Worm (Caenorhabditis elegans) whole organism, late embryonic: ENCODE results near the gene mdl-1.

Source experiments
- che-1 ChIP-seq: sonication (generic microtip); optimal IDR thresholded peaks from 2 replicates; lab custom pipeline; 2016; ENCODE audit warnings: mild to moderate bottlenecking, missing genetic modification characterization, missing compliant biosample characterization
- elt-4 ChIP-seq: sonication (generic microtip); optimal IDR thresholded peaks from 2 replicates; lab custom pipeline; 2016; ENCODE audit warnings: missing genetic modification characterization, missing compliant biosample characterization
- madf-2 ChIP-seq: sonication (generic microtip); optimal IDR thresholded peaks from 2 replicates; lab custom pipeline; 2017; ENCODE audit warnings: missing genetic modification characterization, missing compliant biosample characterization
- nfya-1 ChIP-seq: sonication (generic microtip); optimal IDR thresholded peaks from 2 replicates; lab custom pipeline; 2017; ENCODE audit warnings: missing genetic modification characterization, mild to moderate bottlenecking, missing compliant biosample characterization, antibody characterized with exemption, moderate library complexity
- pqm-1 ChIP-seq: sonication (generic microtip); optimal IDR thresholded peaks from 2 replicates; lab custom pipeline; 2016; ENCODE audit warnings: missing genetic modification characterization, missing compliant biosample characterization
- syd-9 ChIP-seq: sonication (generic microtip); optimal IDR thresholded peaks from 2 replicates; lab custom pipeline; 2016; ENCODE audit warnings: mild to moderate bottlenecking, missing genetic modification characterization, moderate library complexity, missing compliant biosample characterization
- tbx-7 ChIP-seq: sonication (generic microtip); optimal IDR thresholded peaks from 2 replicates; lab custom pipeline; 2016; ENCODE audit warnings: missing genotype, missing genetic modification characterization, missing compliant biosample characterization

- TF ChIP-seq che-1 (no peak), tbx-7 (tag; lab: Kevin White, UChicago) (no peak), elt-4 (tag; lab: Kevin White, UChicago) (no peak), pqm-1 (no peak), nfya-1 (tag; lab: Kevin White, UChicago) (no peak), syd-9 (tag; lab: Kevin White, UChicago) (no peak), madf-2 (no peak)
These were observed 23.6 kb upstream of the mdl-1 start, which contains the start of gene smf-2 for ce11 chrX:6718595-6718994.
